Worm (Caenorhabditis elegans) whole organism, L4 larva: Measurements from ENCODE around the gene str-248.

ENCODE experiments used
- nhr-76 ChIP-seq: fragments of 150-350 bp; optimal IDR thresholded peaks from 2 replicates; lab custom pipeline; 2014; ENCODE audit warnings: missing biosample characterization, missing genetic modification characterization
- rbr-2 ChIP-seq: sonication (generic microtip); optimal IDR thresholded peaks from 2 replicates; lab custom pipeline; 2016; ENCODE audit warnings: missing genotype, missing genetic modification characterization, missing compliant biosample characterization

ce11 chrV:15644575-15644974, 15.1 kb upstream of the str-248 start, which contains the start of gene str-23:
- TF ChIP-seq rbr-2 (tag; lab: Kevin White, UChicago) (no peak), nhr-76 (tag; lab: Kevin White, UChicago) (no peak)
